Worm (Caenorhabditis elegans) whole organism, L1 larva: ENCODE measurements around the gene Y57G7A.5.

Source experiments
- ama-1 ChIP-seq: fragments of 150-350 bp; optimal IDR thresholded peaks from 2 replicates; lab custom pipeline; 2014
- hpl-2 ChIP-seq: fragments of 150-350 bp; optimal IDR thresholded peaks from 2 replicates; lab custom pipeline; 2014; ENCODE audit warnings: missing biosample characterization, missing genetic modification reagents, missing genetic modification characterization
- nhr-237 ChIP-seq: fragments of 150-350 bp; optimal IDR thresholded peaks from 2 replicates; lab custom pipeline; 2014; ENCODE audit warnings: missing biosample characterization, missing genetic modification characterization
- nhr-90 ChIP-seq: sonication (generic microtip); optimal IDR thresholded peaks from 2 replicates; lab custom pipeline; 2016; ENCODE audit warnings: mild to moderate bottlenecking, missing genetic modification characterization, missing compliant biosample characterization; ENCODE audit not compliant: poor library complexity
- unc-62 ChIP-seq: fragments of 150-350 bp; optimal IDR thresholded peaks from 2 replicates; lab custom pipeline; 2014; ENCODE audit warnings: missing biosample characterization, missing genetic modification reagents, missing genetic modification characterization

- TF ChIP-seq unc-62 (GFP tag; lab: Kevin White, UChicago) (no peak), nhr-237 (tag; lab: Kevin White, UChicago) (no peak), nhr-90 (no peak), hpl-2 (GFP tag; lab: Kevin White, UChicago) (no peak), ama-1 (lab: Kevin White, UChicago) (no peak)
Measured at ce11 chrII:1320987-1321807, 45.9 kb upstream of the Y57G7A.5 start, which contains the start of gene vig-1.
